Fruit fly (Drosophila melanogaster) whole organism, embryonic: ENCODE measurements around the gene CG12054.

Experiments
- ATbp ChIP-seq: fragments of 200-800 bp; sonication (Bioruptor generic); optimal IDR thresholded peaks from 2 replicates; lab custom pipeline; 2017; ENCODE audit warnings: missing biosample characterization, mild to moderate bottlenecking, missing genetic modification characterization, missing genetic modification reagents
- B-H2 ChIP-seq: fragments of 200-800 bp; sonication (Bioruptor generic); optimal IDR thresholded peaks from 2 replicates; lab custom pipeline; 2018; ENCODE audit warnings: missing biosample characterization, mild to moderate bottlenecking, missing genetic modification characterization
- BtbVII ChIP-seq: fragments of 200-800 bp; sonication (Bioruptor generic); optimal IDR thresholded peaks from 3 replicates; lab custom pipeline; 2017; ENCODE audit warnings: missing biosample characterization, mild to moderate bottlenecking, missing genetic modification characterization
- CG10267 ChIP-seq: fragments of 200-800 bp; sonication (Bioruptor generic); optimal IDR thresholded peaks from 2 replicates; lab custom pipeline; 2018; ENCODE audit warnings: missing biosample characterization, mild to moderate bottlenecking, missing genetic modification characterization, moderate library complexity
- CG10462 ChIP-seq: fragments of 200-800 bp; sonication (Bioruptor generic); optimal IDR thresholded peaks from 2 replicates; lab custom pipeline; 2016; ENCODE audit warnings: missing biosample characterization, missing genetic modification characterization
- CG10654 ChIP-seq: fragments of 200-800 bp; sonication (Bioruptor generic); optimal IDR thresholded peaks from 2 replicates; lab custom pipeline; 2016; ENCODE audit warnings: missing biosample characterization, missing genetic modification characterization
- CG10979 ChIP-seq: fragments of 200-800 bp; sonication (Bioruptor generic); optimal IDR thresholded peaks from 2 replicates; lab custom pipeline; 2018; ENCODE audit warnings: missing biosample characterization, mild to moderate bottlenecking, missing genetic modification characterization, moderate library complexity
- CG11456 ChIP-seq: fragments of 200-800 bp; sonication (Bioruptor generic); IDR thresholded peaks from 3 replicates; pipeline ENCODE4 v1.3.6; 2022; ENCODE audit warnings: missing biosample characterization, missing genetic modification characterization
- CG11560 ChIP-seq: fragments of 200-800 bp; sonication (Bioruptor generic); IDR thresholded peaks from 3 replicates; pipeline ENCODE4 v1.3.6; 2022; ENCODE audit warnings: missing biosample characterization, missing genetic modification characterization
- CG12942 ChIP-seq: fragments of 200-800 bp; sonication (Bioruptor generic); optimal IDR thresholded peaks from 3 replicates; lab custom pipeline; 2016; ENCODE audit warnings: missing biosample characterization, missing genetic modification characterization
- CG15479 ChIP-seq: fragments of 200-800 bp; sonication (Bioruptor generic); optimal IDR thresholded peaks from 3 replicates; lab custom pipeline; 2019; ENCODE audit warnings: missing biosample characterization, mild to moderate bottlenecking, missing genetic modification characterization, moderate library complexity
- CG1603 ChIP-seq: fragments of 200-800 bp; sonication (Bioruptor generic); optimal IDR thresholded peaks from 2 replicates; lab custom pipeline; 2019; ENCODE audit warnings: missing biosample characterization, mild to moderate bottlenecking, missing genetic modification characterization, moderate library complexity
- CG17359 ChIP-seq: fragments of 200-800 bp; sonication (Bioruptor generic); optimal IDR thresholded peaks from 3 replicates; lab custom pipeline; 2018; ENCODE audit warnings: missing biosample characterization, mild to moderate bottlenecking, missing genetic modification characterization, moderate library complexity
- CG17361 ChIP-seq: fragments of 200-800 bp; sonication (Bioruptor generic); IDR thresholded peaks from 3 replicates; pipeline ENCODE4 v1.3.6; 2022; ENCODE audit warnings: missing biosample characterization, missing genetic modification characterization
- CG17829 ChIP-seq: fragments of 200-800 bp; optimal IDR thresholded peaks from 2 replicates; lab custom pipeline; 2019; ENCODE audit warnings: missing biosample characterization, mild to moderate bottlenecking, missing genetic modification characterization, moderate library complexity
- CG2678 ChIP-seq: fragments of 200-800 bp; sonication (Bioruptor generic); optimal IDR thresholded peaks from 3 replicates; lab custom pipeline; 2019; ENCODE audit warnings: missing biosample characterization, mild to moderate bottlenecking, missing genetic modification characterization, moderate library complexity
- CG3838 ChIP-seq: fragments of 200-800 bp; sonication (Bioruptor generic); optimal IDR thresholded peaks from 3 replicates; lab custom pipeline; 2016; ENCODE audit warnings: missing biosample characterization, missing genetic modification characterization
- CG4424 ChIP-seq: fragments of 200-800 bp; sonication (Bioruptor generic); optimal IDR thresholded peaks from 3 replicates; lab custom pipeline; 2016; ENCODE audit warnings: missing biosample characterization, missing genetic modification characterization
- CG4854 ChIP-seq: fragments of 200-800 bp; sonication (Bioruptor generic); optimal IDR thresholded peaks from 2 replicates; lab custom pipeline; 2016; ENCODE audit warnings: missing biosample characterization, missing genetic modification characterization, inconsistent platforms
- CG7987 ChIP-seq: fragments of 200-800 bp; sonication (Bioruptor generic); optimal IDR thresholded peaks from 2 replicates; lab custom pipeline; 2018; ENCODE audit warnings: missing biosample characterization, mild to moderate bottlenecking, missing genetic modification characterization, moderate library complexity
- CG8924 ChIP-seq: fragments of 200-800 bp; optimal IDR thresholded peaks from 3 replicates; lab custom pipeline; 2019; ENCODE audit warnings: missing biosample characterization, mild to moderate bottlenecking, missing genetic modification characterization, moderate library complexity
- CG9609 ChIP-seq: fragments of 200-800 bp; sonication (Bioruptor generic); optimal IDR thresholded peaks from 3 replicates; lab custom pipeline; 2016; ENCODE audit warnings: missing biosample characterization, missing genetic modification characterization
- Dad ChIP-seq: fragments of 200-800 bp; sonication (Bioruptor generic); optimal IDR thresholded peaks from 3 replicates; lab custom pipeline; 2016; ENCODE audit warnings: missing biosample characterization, missing genetic modification characterization
- Hand ChIP-seq: fragments of 200-800 bp; sonication (Bioruptor generic); optimal IDR thresholded peaks from 2 replicates; lab custom pipeline; 2017; ENCODE audit warnings: mild to moderate bottlenecking, missing biosample characterization, missing genetic modification reagents, missing genetic modification characterization
- Hmx ChIP-seq: fragments of 200-800 bp; sonication (Bioruptor generic); optimal IDR thresholded peaks from 2 replicates; lab custom pipeline; 2016; ENCODE audit warnings: missing biosample characterization, missing genetic modification characterization
- Hr39 ChIP-seq: fragments of >200 bp; optimal IDR thresholded peaks from 2 replicates; lab custom pipeline; 2017
- Mes4 ChIP-seq: fragments of 200-800 bp; sonication (Bioruptor generic); optimal IDR thresholded peaks from 2 replicates; lab custom pipeline; 2016; ENCODE audit warnings: missing biosample characterization, missing genetic modification characterization
- Six4 ChIP-seq: fragments of 200-800 bp; sonication (Bioruptor generic); optimal IDR thresholded peaks from 2 replicates; lab custom pipeline; 2016; ENCODE audit warnings: missing biosample characterization, missing genetic modification characterization
- Stat92E ChIP-seq, 3 experiments: fragments of >200 bp in 2 of 3; fragments of 200-800 bp in 1 of 3; sonication (Bioruptor generic) in 1 of 3; optimal IDR thresholded peaks; 2 replicates each; lab custom pipeline; 2017 to 2019; ENCODE audit warnings: missing biosample characterization in 3 of 3, missing genetic modification characterization in 3 of 3, mild to moderate bottlenecking in 1 of 3, moderate library complexity in 1 of 3
- TFAM ChIP-seq: fragments of 200-800 bp; sonication (Bioruptor generic); optimal IDR thresholded peaks from 2 replicates; lab custom pipeline; 2017; ENCODE audit warnings: missing biosample characterization, missing genetic modification characterization, inconsistent platforms
- chn ChIP-seq: fragments of 200-800 bp; sonication (Bioruptor generic); optimal IDR thresholded peaks from 2 replicates; lab custom pipeline; 2016; ENCODE audit warnings: missing biosample characterization, missing genetic modification characterization
- corto ChIP-seq: fragments of 200-800 bp; sonication (Bioruptor generic); optimal IDR thresholded peaks from 2 replicates; lab custom pipeline; 2016; ENCODE audit warnings: missing biosample characterization, mild to moderate bottlenecking, missing genetic modification characterization, moderate library complexity
- crc ChIP-seq: fragments of 200-800 bp; sonication (Bioruptor generic); optimal IDR thresholded peaks from 2 replicates; lab custom pipeline; 2016; ENCODE audit warnings: missing biosample characterization, missing genetic modification characterization
- crol ChIP-seq: fragments of 200-800 bp; sonication (Bioruptor generic); IDR thresholded peaks from 2 replicates; pipeline ENCODE4 v1.3.6; 2022; ENCODE audit warnings: missing biosample characterization, missing genetic modification characterization
- cwo ChIP-seq: fragments of 200-800 bp; sonication (Bioruptor generic); optimal IDR thresholded peaks from 3 replicates; lab custom pipeline; 2017; ENCODE audit warnings: missing biosample characterization, missing genetic modification characterization, mild to moderate bottlenecking, moderate library complexity, missing genetic modification reagents
- da ChIP-seq: fragments of 200-800 bp; sonication (Bioruptor generic); optimal IDR thresholded peaks from 2 replicates; lab custom pipeline; 2016; ENCODE audit warnings: missing biosample characterization, missing genetic modification characterization
- dan ChIP-seq: fragments of 200-800 bp; sonication (Bioruptor generic); IDR thresholded peaks from 2 replicates; pipeline ENCODE4 v1.3.6; 2022; ENCODE audit warnings: missing biosample characterization, missing genetic modification characterization
- dpn ChIP-seq, 2 experiments: fragments of 200-800 bp; sonication (Bioruptor generic); optimal IDR thresholded peaks; 3 replicates each; lab custom pipeline; 2016; ENCODE audit warnings: missing biosample characterization in 2 of 2, missing genetic modification characterization in 2 of 2
- fu2 ChIP-seq: fragments of 200-800 bp; sonication (Bioruptor generic); optimal IDR thresholded peaks from 2 replicates; lab custom pipeline; 2016; ENCODE audit warnings: missing biosample characterization, missing genetic modification characterization
- grau ChIP-seq: fragments of 200-800 bp; optimal IDR thresholded peaks from 3 replicates; lab custom pipeline; 2019; ENCODE audit warnings: missing biosample characterization, mild to moderate bottlenecking, missing genetic modification characterization, moderate library complexity
- grn ChIP-seq: fragments of 200-800 bp; sonication (Bioruptor generic); optimal IDR thresholded peaks from 3 replicates; lab custom pipeline; 2017; ENCODE audit warnings: missing biosample characterization, missing genetic modification characterization
- ind ChIP-seq: fragments of 200-800 bp; sonication (Bioruptor generic); optimal IDR thresholded peaks from 3 replicates; lab custom pipeline; 2016; ENCODE audit warnings: missing biosample characterization, missing genetic modification characterization
- kni ChIP-seq: fragments of 200-800 bp; sonication (Bioruptor generic); optimal IDR thresholded peaks from 3 replicates; lab custom pipeline; 2017; ENCODE audit warnings: mild to moderate bottlenecking, missing biosample characterization, missing genetic modification reagents, missing genetic modification characterization
- pho ChIP-seq: fragments of 200-800 bp; sonication (Bioruptor generic); optimal IDR thresholded peaks from 2 replicates; lab custom pipeline; 2016; ENCODE audit warnings: missing biosample characterization, missing genetic modification characterization
- salm ChIP-seq: fragments of 200-800 bp; sonication (Bioruptor generic); optimal IDR thresholded peaks from 2 replicates; lab custom pipeline; 2018; ENCODE audit warnings: missing biosample characterization, mild to moderate bottlenecking, missing genetic modification characterization
- shn ChIP-seq: fragments of 200-800 bp; sonication (Bioruptor generic); optimal IDR thresholded peaks from 3 replicates; lab custom pipeline; 2016; ENCODE audit warnings: missing biosample characterization, missing genetic modification characterization
- slou ChIP-seq: fragments of 200-800 bp; sonication (Bioruptor generic); optimal IDR thresholded peaks from 3 replicates; lab custom pipeline; 2016; ENCODE audit warnings: missing biosample characterization, missing genetic modification characterization
- toy ChIP-seq: fragments of 200-800 bp; sonication (Bioruptor generic); IDR thresholded peaks from 2 replicates; pipeline ENCODE4 v1.3.6; 2022; ENCODE audit warnings: missing biosample characterization, missing genetic modification characterization
- trem ChIP-seq: fragments of 200-800 bp; optimal IDR thresholded peaks from 3 replicates; lab custom pipeline; 2019; ENCODE audit warnings: missing biosample characterization, mild to moderate bottlenecking, missing genetic modification characterization, moderate library complexity
- yki ChIP-seq: fragments of >200 bp; optimal IDR thresholded peaks from 3 replicates; lab custom pipeline; 2018

CG12054 gene

DNA sequence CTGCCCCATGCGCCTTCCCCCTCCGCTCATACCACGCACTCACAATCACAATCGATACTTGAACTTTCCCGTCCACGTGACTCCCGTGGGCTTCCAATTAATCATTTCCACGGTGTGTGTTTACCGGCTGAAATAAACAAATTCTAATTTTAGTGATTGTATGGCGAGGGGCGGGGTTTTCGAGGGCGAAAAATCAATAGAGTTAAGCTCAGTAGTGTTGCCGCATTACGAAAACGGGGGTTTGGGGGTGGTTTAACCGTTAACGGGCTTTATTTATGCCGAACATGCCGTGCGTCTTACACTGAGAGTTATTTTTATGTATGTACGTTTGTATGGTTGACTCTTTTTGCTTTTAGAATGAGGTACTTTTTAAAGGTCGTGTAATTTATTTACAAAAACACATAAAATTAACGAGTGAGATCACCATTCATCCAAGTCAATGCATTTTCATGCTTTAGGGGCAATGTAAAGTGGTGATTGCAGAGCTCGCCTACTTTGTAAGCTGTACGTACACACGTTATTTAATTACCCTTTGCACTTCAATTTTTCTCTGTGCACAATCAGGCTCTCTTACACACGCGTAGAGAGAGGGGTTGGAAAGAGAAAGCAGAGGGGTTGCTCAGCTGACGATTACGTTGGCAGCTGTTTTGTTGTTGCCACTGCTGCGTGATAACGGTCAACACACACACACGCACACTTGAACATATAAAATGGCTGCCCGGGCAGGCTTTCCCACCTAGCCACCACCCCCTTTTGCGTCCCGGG is 1.8 kb downstream of the CG12054 start (continued):
- TF ChIP-seq yki (no peak), cwo (GFP tag; lab: Kevin White, UChicago) (peak; percentile 82), dan (no peak), trem (peak; percentile 67), corto (GFP tag; lab: Kevin White, UChicago) (no peak), CG11560 (tag; lab: Robert Waterston, UW) (no peak), CG4854 (GFP tag; lab: Kevin White, UChicago) (peak; percentile 50), dpn (GFP tag; optimal IDR thresholded peaks at IDR 0.05; lab: Kevin White, UChicago) (peak; percentile 85 to 89), Dad (peak; percentile 72), crol (GFP tag; lab: Robert Waterston, UW) (peak; percentile 82; the same call in 1 of the 2 replicates), toy (no peak), CG17361 (no peak), slou (GFP tag; lab: Kevin White, UChicago) (peak; percentile 75), BtbVII (GFP tag; lab: Kevin White, UChicago) (peak; percentile 70), CG11456 (GFP tag; lab: Robert Waterston, UW) (no peak), Hr39 (lab: Kevin White, UChicago) (no peak), CG7987 (GFP tag; lab: Kevin White, UChicago) (no peak), CG3838 (peak; percentile 73), CG17829 (tag; lab: Kevin White, UChicago) (peak; percentile 80), grau (tag; lab: Kevin White, UChicago) (peak; percentile 89), Mes4 (peak; percentile 82), ATbp (GFP tag; lab: Kevin White, UChicago) (peak; percentile 80), CG15479 (GFP tag; lab: Kevin White, UChicago) (peak; percentile 40), CG10267 (peak; percentile 75), CG2678 (tag; lab: Kevin White, UChicago) (peak; percentile 91), CG10654 (GFP tag; lab: Kevin White, UChicago) (peak; percentile 61), B-H2 (GFP tag; lab: Kevin White, UChicago) (peak; percentile 74), CG8924 (tag; lab: Kevin White, UChicago) (peak; percentile 87), Stat92E (GFP tag; optimal IDR thresholded peaks at IDR 0.05; lab: Kevin White, UChicago) (no peak), CG12942 (peak; percentile 77), salm (tag; lab: Kevin White, UChicago) (peak; percentile 66), CG1603 (peak; percentile 84), fu2 (GFP tag; lab: Kevin White, UChicago) (peak; percentile 87), chn (GFP tag; lab: Kevin White, UChicago) (peak; percentile 78), crc (GFP tag; lab: Kevin White, UChicago) (peak; percentile 80), Six4 (GFP tag; lab: Kevin White, UChicago) (peak; percentile 71), da (GFP tag; lab: Kevin White, UChicago) (peak; percentile 41), ind (peak; percentile 85), grn (no peak), CG9609 (GFP tag; lab: Kevin White, UChicago) (peak; percentile 87), kni (GFP tag; lab: Kevin White, UChicago) (peak; percentile 52), CG4424 (GFP tag; lab: Kevin White, UChicago) (peak; percentile 68), CG10462 (GFP tag; lab: Kevin White, UChicago) (peak; percentile 58), Hmx (GFP tag; lab: Kevin White, UChicago) (peak; percentile 40), Hand (GFP tag; lab: Kevin White, UChicago) (peak; percentile 84), TFAM (GFP tag; lab: Kevin White, UChicago) (peak; percentile 16), shn (GFP tag; lab: Kevin White, UChicago) (peak; percentile 85), CG10979 (peak; percentile 83), pho (peak; percentile 84), CG17359 (peak; percentile 81)
